Fruit fly (Drosophila melanogaster) whole organism, prepupa: ENCODE results near the gene CG1113.

ENCODE experiments used
- CG9139 ChIP-seq: fragments of 200-800 bp; sonication (Bioruptor generic); optimal IDR thresholded peaks from 3 replicates; lab custom pipeline; 2017; ENCODE audit warnings: missing biosample characterization, mild to moderate bottlenecking, missing genetic modification characterization
- Eip78C ChIP-seq: fragments of 200-800 bp; sonication (Bioruptor generic); peaks from one replicate; lab custom pipeline; 2016; ENCODE audit warnings: missing biosample characterization, missing genetic modification characterization
- Lpt ChIP-seq: fragments of 200-800 bp; sonication (Bioruptor generic); optimal IDR thresholded peaks from 3 replicates; lab custom pipeline; 2016; ENCODE audit warnings: missing biosample characterization, missing genetic modification characterization
- OdsH ChIP-seq: fragments of 200-800 bp; sonication (Bioruptor generic); optimal IDR thresholded peaks from 3 replicates; lab custom pipeline; 2016; ENCODE audit warnings: missing biosample characterization, missing genetic modification characterization
- Smox ChIP-seq: fragments of 200-800 bp; sonication (Bioruptor generic); optimal IDR thresholded peaks from 3 replicates; lab custom pipeline; 2016; ENCODE audit warnings: missing biosample characterization, missing genetic modification characterization
- acj6 ChIP-seq: fragments of 200-800 bp; sonication (Bioruptor generic); optimal IDR thresholded peaks from 3 replicates; lab custom pipeline; 2016; ENCODE audit warnings: missing biosample characterization, missing genetic modification characterization

- no peak for TF ChIP-seq Eip78C (GFP tag; lab: Kevin White, UChicago)
- TF ChIP-seq OdsH (GFP tag; lab: Kevin White, UChicago) = no peak
- no peak for TF ChIP-seq Smox (GFP tag; lab: Kevin White, UChicago)
- no peak for TF ChIP-seq CG9139 (GFP tag; lab: Kevin White, UChicago)
- no peak for TF ChIP-seq acj6
- no peak for TF ChIP-seq Lpt (GFP tag; lab: Kevin White, UChicago)
Observed at dm6 chr3R:5279609-5280164, 26.7 kb downstream of the CG1113 start.
